Worm (Caenorhabditis elegans) whole organism, L1 larva: ENCODE results near the gene ZK1307.7.

Experiments
- aha-1 ChIP-seq: fragments of 150-350 bp; optimal IDR thresholded peaks from 2 replicates; lab custom pipeline; 2014; ENCODE audit warnings: missing biosample characterization, missing genetic modification characterization
- blmp-1 ChIP-seq: fragments of 150-350 bp; optimal IDR thresholded peaks from 2 replicates; lab custom pipeline; 2014; ENCODE audit warnings: missing biosample characterization, missing genetic modification characterization
- dpl-1 ChIP-seq, 3 experiments: fragments of 150-350 bp in 2 of 3; sonication (generic microtip) in 1 of 3; optimal IDR thresholded peaks; 2 replicates each; lab custom pipeline; 2014 to 2017; ENCODE audit warnings: missing biosample characterization in 3 of 3, missing genetic modification characterization in 3 of 3, missing genetic modification reagents in 3 of 3
- elt-3 ChIP-seq, 6 experiments: fragments of 150-350 bp in 1 of 6; sonication (generic microtip); optimal IDR thresholded peaks; 2 replicates each; lab custom pipeline; 2017 to 2018; ENCODE audit warnings: missing biosample characterization in 6 of 6, missing genetic modification characterization in 6 of 6, inconsistent platforms in 1 of 6
- grh-1 ChIP-seq: fragments of 200-800 bp; sonication (Bioruptor generic); IDR thresholded peaks from 2 replicates; pipeline ENCODE4 v1.3.6; 2022; ENCODE audit warnings: missing genetic modification reagents, missing genetic modification characterization, missing compliant biosample characterization
- lin-39 ChIP-seq: fragments of 150-350 bp; optimal IDR thresholded peaks from 2 replicates; lab custom pipeline; 2014; ENCODE audit warnings: missing biosample characterization, missing genetic modification reagents, missing genetic modification characterization
- mdl-1 ChIP-seq, 2 experiments: fragments of 150-350 bp; optimal IDR thresholded peaks; 2 replicates each; lab custom pipeline; 2014 to 2017; ENCODE audit warnings: missing biosample characterization in 2 of 2, missing genetic modification characterization in 2 of 2, inconsistent platforms in 1 of 2
- nhr-84 ChIP-seq: sonication (generic microtip); optimal IDR thresholded peaks from 2 replicates; lab custom pipeline; 2017; ENCODE audit warnings: missing biosample characterization, missing genetic modification characterization
- snpc-4 ChIP-seq: fragments of 150-350 bp; optimal IDR thresholded peaks from 2 replicates; lab custom pipeline; 2014; ENCODE audit warnings: missing biosample characterization, missing genetic modification characterization
- unc-62 ChIP-seq: fragments of 150-350 bp; optimal IDR thresholded peaks from 2 replicates; lab custom pipeline; 2014; ENCODE audit warnings: missing biosample characterization, missing genetic modification reagents, missing genetic modification characterization
- unc-86 ChIP-seq: sonication (generic microtip); optimal IDR thresholded peaks from 2 replicates; lab custom pipeline; 2016; ENCODE audit warnings: missing genetic modification characterization, missing compliant biosample characterization
- ztf-11 ChIP-seq, 2 experiments: sonication (generic microtip); optimal IDR thresholded peaks; 2 replicates each; lab custom pipeline; 2016 to 2017; ENCODE audit warnings: missing genetic modification characterization in 2 of 2, missing biosample characterization in 1 of 2, missing compliant biosample characterization in 1 of 2
- ztf-4 ChIP-seq: fragments of 150-350 bp; optimal IDR thresholded peaks from 2 replicates; lab custom pipeline; 2014; ENCODE audit warnings: missing biosample characterization, missing genetic modification characterization

- TF ChIP-seq aha-1 (tag; lab: Kevin White, UChicago) (no peak), nhr-84 (tag; lab: Kevin White, UChicago) (no peak), grh-1 (no peak), snpc-4 (tag; lab: Kevin White, UChicago) (no peak), ztf-11 (tag; optimal IDR thresholded peaks at IDR 0.05; lab: Kevin White, UChicago) (no peak), ztf-4 (tag; lab: Kevin White, UChicago) (no peak), mdl-1 (tag; optimal IDR thresholded peaks at IDR 0.05; lab: Kevin White, UChicago) (no peak), unc-86 (tag; lab: Kevin White, UChicago) (no peak), unc-62 (GFP tag; lab: Kevin White, UChicago) (no peak), elt-3 (tag; optimal IDR thresholded peaks at IDR 0.05; lab: Kevin White, UChicago) (no peak), dpl-1 (GFP tag; optimal IDR thresholded peaks at IDR 0.05; lab: Kevin White, UChicago) (no peak), blmp-1 (tag; lab: Kevin White, UChicago) (no peak), lin-39 (no peak)
Observed at ce11 chrII:9618759-9619158, 17.6 kb upstream of the ZK1307.7 start.
